Worm (Caenorhabditis elegans) whole organism, L4 larva: ENCODE results near the gene pacs-1.

Source experiments
- T20F7.1 ChIP-seq: fragments of 200-800 bp; sonication (Bioruptor generic); optimal IDR thresholded peaks from 2 replicates; lab custom pipeline; 2018; ENCODE audit warnings: mild to moderate bottlenecking, missing genetic modification characterization, missing compliant biosample characterization
- arid-1 ChIP-seq: fragments of 200-800 bp; sonication (Bioruptor generic); conservative IDR thresholded peaks from 2 replicates; pipeline ENCODE4 v1.3.6; 2022; ENCODE audit warnings: missing genetic modification reagents, missing genetic modification characterization, missing compliant biosample characterization
- cey-2 ChIP-seq: sonication (generic microtip); optimal IDR thresholded peaks from 3 replicates; lab custom pipeline; 2017; ENCODE audit warnings: missing genetic modification characterization, mild to moderate bottlenecking, missing compliant biosample characterization, antibody characterized with exemption, borderline replicate concordance; ENCODE audit not compliant: insufficient read depth
- dmd-6 ChIP-seq: fragments of 200-800 bp; sonication (Bioruptor generic); IDR thresholded peaks from 2 replicates; pipeline ENCODE4 v1.3.6; 2022; ENCODE audit warnings: missing genetic modification reagents, missing genetic modification characterization, missing compliant biosample characterization
- hmg-1.1 ChIP-seq: fragments of 200-800 bp; sonication (Bioruptor generic); IDR thresholded peaks from 2 replicates; pipeline ENCODE4 v1.3.6; 2022; ENCODE audit warnings: missing genetic modification reagents, missing genetic modification characterization, missing compliant biosample characterization
- lin-38 ChIP-seq: fragments of 200-800 bp; sonication (Bioruptor generic); IDR thresholded peaks from 2 replicates; pipeline ENCODE4 v1.3.6; 2022; ENCODE audit warnings: missing genetic modification reagents, missing genetic modification characterization, missing compliant biosample characterization
- lin-39 ChIP-seq: fragments of 150-350 bp; optimal IDR thresholded peaks from 2 replicates; lab custom pipeline; 2014; ENCODE audit warnings: missing biosample characterization, missing genetic modification reagents, missing genetic modification characterization
- lsy-2 ChIP-seq, 2 experiments: fragments of 150-350 bp in 1 of 2; sonication (generic microtip) in 1 of 2; optimal IDR thresholded peaks; 2 replicates each; lab custom pipeline; 2014 to 2017; ENCODE audit warnings: missing biosample characterization in 2 of 2, missing genetic modification characterization in 2 of 2
- nhr-11 ChIP-seq: fragments of 150-350 bp; optimal IDR thresholded peaks from 2 replicates; lab custom pipeline; 2014; ENCODE audit warnings: missing biosample characterization, missing genetic modification characterization
- nhr-28 ChIP-seq: fragments of 150-350 bp; optimal IDR thresholded peaks from 2 replicates; lab custom pipeline; 2014; ENCODE audit warnings: missing biosample characterization, missing genetic modification characterization
- spr-1 ChIP-seq: sonication (generic microtip); optimal IDR thresholded peaks from 2 replicates; lab custom pipeline; 2016; ENCODE audit warnings: mild to moderate bottlenecking, missing genetic modification characterization, missing compliant biosample characterization

DNA sequence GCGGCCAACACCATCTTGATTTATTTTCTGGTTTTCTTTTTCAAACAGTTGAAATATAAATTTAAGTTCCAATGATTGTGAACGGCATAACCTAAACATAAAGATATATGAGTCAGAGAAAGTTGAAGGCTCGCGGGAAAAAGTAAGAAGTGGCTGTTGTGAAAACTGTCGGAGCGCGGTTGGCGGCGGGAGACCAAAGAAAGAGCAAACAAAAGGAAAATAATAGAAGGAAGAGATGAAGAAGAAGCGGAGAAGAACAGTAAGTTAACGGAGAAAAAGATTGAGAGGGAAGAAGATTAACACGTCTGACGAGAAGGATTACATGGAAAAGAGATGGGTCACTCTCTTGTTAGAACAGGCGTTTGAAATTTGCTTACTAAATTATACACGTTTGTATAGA is 9.7 kb downstream of the pacs-1 start, which contains the start of gene inx-10:
- no peak for TF ChIP-seq lin-38 (GFP tag; lab: Robert Waterston, UW)
- TF ChIP-seq T20F7.1 (GFP tag; lab: Kevin White, UChicago): no peak
- TF ChIP-seq spr-1 (tag; lab: Kevin White, UChicago): no peak
- TF ChIP-seq nhr-11: no peak
- no peak for TF ChIP-seq nhr-28 (tag; lab: Kevin White, UChicago)
- no peak for TF ChIP-seq lsy-2 (tag; optimal IDR thresholded peaks at IDR 0.05; lab: Kevin White, UChicago)
- TF ChIP-seq arid-1 (GFP tag; lab: Robert Waterston, UW): no peak
- no peak for TF ChIP-seq hmg-1.1 (GFP tag; lab: Robert Waterston, UW)
- TF ChIP-seq dmd-6: no peak
- no peak for TF ChIP-seq cey-2
- TF ChIP-seq lin-39 (tag; lab: Kevin White, UChicago): no peak
